Fruit fly (Drosophila melanogaster) whole organism, embryonic: ENCODE data around the gene CheB38c.

ENCODE experiments used
- Aef1 ChIP-seq: fragments of 200-800 bp; sonication (Bioruptor generic); IDR thresholded peaks from 3 replicates; pipeline ENCODE4 v1.3.6; 2022; ENCODE audit warnings: missing biosample characterization, missing genetic modification characterization
- BEAF-32 ChIP-seq: fragments of 200-800 bp; sonication (Bioruptor generic); optimal IDR thresholded peaks from 3 replicates; lab custom pipeline; 2017; ENCODE audit warnings: missing biosample characterization, missing genetic modification characterization, mild to moderate bottlenecking, moderate library complexity, missing genetic modification reagents
- Bgb ChIP-seq: fragments of 200-800 bp; sonication (Bioruptor generic); IDR thresholded peaks from 2 replicates; pipeline ENCODE4 v1.3.6; 2022; ENCODE audit warnings: missing biosample characterization, missing genetic modification characterization; ENCODE audit not compliant: partially characterized antibody
- CG10543 ChIP-seq: fragments of 200-800 bp; sonication (Bioruptor generic); optimal IDR thresholded peaks from 3 replicates; lab custom pipeline; 2017; ENCODE audit warnings: missing biosample characterization, mild to moderate bottlenecking, missing genetic modification characterization, moderate library complexity
- CG11504 ChIP-seq: fragments of 200-800 bp; sonication (Bioruptor generic); optimal IDR thresholded peaks from 3 replicates; lab custom pipeline; 2019; ENCODE audit warnings: missing biosample characterization, mild to moderate bottlenecking, missing genetic modification characterization, moderate library complexity
- CG12071 ChIP-seq: fragments of 200-800 bp; sonication (Bioruptor generic); optimal IDR thresholded peaks from 3 replicates; lab custom pipeline; 2018; ENCODE audit warnings: missing biosample characterization, mild to moderate bottlenecking, missing genetic modification characterization
- CG15696 ChIP-seq: fragments of 200-800 bp; sonication (Bioruptor generic); optimal IDR thresholded peaks from 2 replicates; lab custom pipeline; 2019; ENCODE audit warnings: missing biosample characterization, mild to moderate bottlenecking, missing genetic modification characterization, moderate library complexity
- CG16813 ChIP-seq: fragments of 200-800 bp; sonication (Bioruptor generic); IDR thresholded peaks from 3 replicates; pipeline ENCODE4 v1.3.6; 2022; ENCODE audit warnings: missing biosample characterization, missing genetic modification characterization; ENCODE audit not compliant: partially characterized antibody
- CG2129 ChIP-seq: fragments of 200-800 bp; sonication (Bioruptor generic); IDR thresholded peaks from 2 replicates; pipeline ENCODE4 v1.3.6; 2022; ENCODE audit warnings: missing biosample characterization, missing genetic modification characterization; ENCODE audit not compliant: partially characterized antibody
- CG31224 ChIP-seq: fragments of 200-800 bp; sonication (Bioruptor generic); IDR thresholded peaks from 2 replicates; pipeline ENCODE4 v1.3.6; 2022; ENCODE audit warnings: missing biosample characterization, missing genetic modification characterization
- CG4707 ChIP-seq: fragments of 200-800 bp; sonication (Bioruptor generic); optimal IDR thresholded peaks from 2 replicates; lab custom pipeline; 2018; ENCODE audit warnings: missing biosample characterization, mild to moderate bottlenecking, missing genetic modification characterization, moderate library complexity
- CG6175 ChIP-seq: fragments of 200-800 bp; sonication (Bioruptor generic); IDR thresholded peaks from 3 replicates; pipeline ENCODE4 v1.3.6; 2022; ENCODE audit warnings: missing biosample characterization, missing genetic modification characterization
- CG8290 ChIP-seq, 3 experiments: fragments of 200-800 bp; sonication (Bioruptor generic); optimal IDR thresholded peaks; 2 replicates each; lab custom pipeline; 2016 to 2019; ENCODE audit warnings: missing biosample characterization in 3 of 3, missing genetic modification characterization in 3 of 3, mild to moderate bottlenecking in 2 of 3, moderate library complexity in 1 of 3
- CG9727 ChIP-seq: fragments of 200-800 bp; sonication (Bioruptor generic); optimal IDR thresholded peaks from 3 replicates; lab custom pipeline; 2017; ENCODE audit warnings: missing biosample characterization, mild to moderate bottlenecking, missing genetic modification characterization
- CG9932 ChIP-seq: fragments of 200-800 bp; sonication (Bioruptor generic); IDR thresholded peaks from 2 replicates; pipeline ENCODE4 v1.3.6; 2022; ENCODE audit warnings: missing biosample characterization, missing genetic modification characterization
- E2f2 ChIP-seq: fragments of 200-800 bp; sonication (Bioruptor generic); IDR thresholded peaks from 2 replicates; pipeline ENCODE4 v1.3.6; 2022; ENCODE audit warnings: missing biosample characterization, missing genetic modification characterization
- HLH4C ChIP-seq: fragments of 200-800 bp; sonication (Bioruptor generic); IDR thresholded peaks from 3 replicates; pipeline ENCODE4 v1.3.6; 2022; ENCODE audit warnings: missing biosample characterization, missing genetic modification characterization; ENCODE audit not compliant: partially characterized antibody
- Hmr ChIP-seq: fragments of 200-800 bp; sonication (Bioruptor generic); optimal IDR thresholded peaks from 3 replicates; lab custom pipeline; 2017; ENCODE audit warnings: mild to moderate bottlenecking, missing biosample characterization, missing genetic modification reagents, missing genetic modification characterization
- Med ChIP-seq: fragments of 200-800 bp; sonication (Bioruptor generic); peaks from one replicate; lab custom pipeline; 2016; ENCODE audit warnings: missing biosample characterization, missing genetic modification characterization, mild to moderate bottlenecking, inconsistent platforms, moderate library complexity
- Nf-YC ChIP-seq: fragments of 200-800 bp; optimal IDR thresholded peaks from 3 replicates; lab custom pipeline; 2019; ENCODE audit warnings: missing biosample characterization, mild to moderate bottlenecking, missing genetic modification characterization, moderate library complexity
- Ptx1 ChIP-seq: fragments of 200-800 bp; sonication (Bioruptor generic); IDR thresholded peaks from 2 replicates; pipeline ENCODE4 v1.3.6; 2022; ENCODE audit warnings: missing biosample characterization, missing genetic modification characterization
- Scr ChIP-seq: fragments of 200-800 bp; sonication (Bioruptor generic); IDR thresholded peaks from 2 replicates; pipeline ENCODE4 v1.3.6; 2022; ENCODE audit warnings: missing biosample characterization, missing genetic modification characterization; ENCODE audit not compliant: partially characterized antibody
- Trl ChIP-seq, 3 experiments: fragments of >200 bp in 2 of 3; fragments of 200-800 bp in 1 of 3; sonication (Bioruptor generic) in 1 of 3; optimal IDR thresholded peaks; 2 replicates in 1 of 3; 3 replicates in 2 of 3; lab custom pipeline; 2016 to 2017; ENCODE audit warnings: missing biosample characterization in 1 of 3, missing genetic modification characterization in 1 of 3
- ab ChIP-seq: fragments of 200-800 bp; sonication (Bioruptor generic); optimal IDR thresholded peaks from 2 replicates; lab custom pipeline; 2016; ENCODE audit warnings: missing biosample characterization, missing genetic modification characterization
- amos ChIP-seq: fragments of 200-800 bp; sonication (Bioruptor generic); IDR thresholded peaks from 2 replicates; pipeline ENCODE4 v1.3.6; 2022; ENCODE audit warnings: missing biosample characterization, missing genetic modification characterization; ENCODE audit not compliant: partially characterized antibody
- az2 ChIP-seq: fragments of 200-800 bp; sonication (Bioruptor generic); optimal IDR thresholded peaks from 3 replicates; lab custom pipeline; 2016; ENCODE audit warnings: missing biosample characterization, missing genetic modification characterization
- cg ChIP-seq: fragments of 200-800 bp; sonication (Bioruptor generic); optimal IDR thresholded peaks from 3 replicates; lab custom pipeline; 2019; ENCODE audit warnings: missing biosample characterization, mild to moderate bottlenecking, missing genetic modification characterization, moderate library complexity
- chinmo ChIP-seq: fragments of 200-800 bp; sonication (Bioruptor generic); IDR thresholded peaks from 4 replicates; pipeline ENCODE4 v1.3.6; 2022; ENCODE audit warnings: missing biosample characterization, missing genetic modification characterization; ENCODE audit not compliant: partially characterized antibody
- chm ChIP-seq: fragments of 200-800 bp; sonication (Bioruptor generic); IDR thresholded peaks from 2 replicates; pipeline ENCODE4 v1.3.6; 2022; ENCODE audit warnings: missing biosample characterization, missing genetic modification characterization
- ci ChIP-seq: fragments of 200-800 bp; sonication (Bioruptor generic); IDR thresholded peaks from 3 replicates; pipeline ENCODE4 v1.3.6; 2022; ENCODE audit warnings: missing biosample characterization, missing genetic modification characterization
- crol ChIP-seq: fragments of 200-800 bp; sonication (Bioruptor generic); IDR thresholded peaks from 2 replicates; pipeline ENCODE4 v1.3.6; 2022; ENCODE audit warnings: missing biosample characterization, missing genetic modification characterization
- kay ChIP-seq: fragments of 200-800 bp; sonication (Bioruptor generic); optimal IDR thresholded peaks from 2 replicates; lab custom pipeline; 2016; ENCODE audit warnings: missing biosample characterization, missing genetic modification characterization
- kni ChIP-seq: fragments of 200-800 bp; sonication (Bioruptor generic); optimal IDR thresholded peaks from 3 replicates; lab custom pipeline; 2017; ENCODE audit warnings: mild to moderate bottlenecking, missing biosample characterization, missing genetic modification reagents, missing genetic modification characterization
- nerfin-2 ChIP-seq: fragments of 200-800 bp; sonication (Bioruptor generic); IDR thresholded peaks from 2 replicates; pipeline ENCODE4 v1.3.6; 2022; ENCODE audit warnings: missing biosample characterization, missing genetic modification characterization; ENCODE audit not compliant: partially characterized antibody
- oc ChIP-seq: fragments of 200-800 bp; sonication (Bioruptor generic); optimal IDR thresholded peaks from 2 replicates; lab custom pipeline; 2018; ENCODE audit warnings: missing biosample characterization, mild to moderate bottlenecking, missing genetic modification characterization, moderate library complexity
- odd ChIP-seq: fragments of 200-800 bp; sonication (Bioruptor generic); optimal IDR thresholded peaks from 2 replicates; lab custom pipeline; 2017; ENCODE audit warnings: missing biosample characterization, mild to moderate bottlenecking, missing genetic modification characterization
- psq ChIP-seq: fragments of 200-800 bp; sonication (Bioruptor generic); optimal IDR thresholded peaks from 2 replicates; lab custom pipeline; 2017; ENCODE audit warnings: missing biosample characterization, missing genetic modification characterization
- sens ChIP-seq: fragments of 200-800 bp; sonication (Bioruptor generic); peaks from one replicate; lab custom pipeline; 2016; ENCODE audit warnings: missing biosample characterization, missing genetic modification characterization
- so ChIP-seq: fragments of 200-800 bp; sonication (Bioruptor generic); IDR thresholded peaks from 3 replicates; pipeline ENCODE4 v1.3.6; 2022; ENCODE audit warnings: missing biosample characterization, missing genetic modification characterization
- sr ChIP-seq: fragments of 200-800 bp; sonication (Bioruptor generic); IDR thresholded peaks from 3 replicates; pipeline ENCODE4 v1.3.6; 2022; ENCODE audit warnings: missing biosample characterization, missing genetic modification characterization
- vnd ChIP-seq: fragments of 200-800 bp; sonication (Bioruptor generic); IDR thresholded peaks from 3 replicates; pipeline ENCODE4 v1.3.6; 2022; ENCODE audit warnings: missing biosample characterization, missing genetic modification characterization; ENCODE audit not compliant: partially characterized antibody
- wek ChIP-seq: fragments of 200-800 bp; sonication (Bioruptor generic); optimal IDR thresholded peaks from 3 replicates; lab custom pipeline; 2018; ENCODE audit warnings: missing biosample characterization, mild to moderate bottlenecking, missing genetic modification characterization, moderate library complexity
- zen ChIP-seq: fragments of 200-800 bp; sonication (Bioruptor generic); optimal IDR thresholded peaks from 3 replicates; lab custom pipeline; 2018; ENCODE audit warnings: missing biosample characterization, mild to moderate bottlenecking, missing genetic modification characterization, moderate library complexity
- zen2 ChIP-seq: fragments of 200-800 bp; sonication (Bioruptor generic); IDR thresholded peaks from 3 replicates; pipeline ENCODE4 v1.3.6; 2022; ENCODE audit warnings: missing biosample characterization, missing genetic modification characterization; ENCODE audit not compliant: partially characterized antibody
- zf30C ChIP-seq: fragments of 200-800 bp; sonication (Bioruptor generic); optimal IDR thresholded peaks from 3 replicates; lab custom pipeline; 2018; ENCODE audit warnings: missing biosample characterization, mild to moderate bottlenecking, missing genetic modification characterization

The CheB38c gene

DNA sequence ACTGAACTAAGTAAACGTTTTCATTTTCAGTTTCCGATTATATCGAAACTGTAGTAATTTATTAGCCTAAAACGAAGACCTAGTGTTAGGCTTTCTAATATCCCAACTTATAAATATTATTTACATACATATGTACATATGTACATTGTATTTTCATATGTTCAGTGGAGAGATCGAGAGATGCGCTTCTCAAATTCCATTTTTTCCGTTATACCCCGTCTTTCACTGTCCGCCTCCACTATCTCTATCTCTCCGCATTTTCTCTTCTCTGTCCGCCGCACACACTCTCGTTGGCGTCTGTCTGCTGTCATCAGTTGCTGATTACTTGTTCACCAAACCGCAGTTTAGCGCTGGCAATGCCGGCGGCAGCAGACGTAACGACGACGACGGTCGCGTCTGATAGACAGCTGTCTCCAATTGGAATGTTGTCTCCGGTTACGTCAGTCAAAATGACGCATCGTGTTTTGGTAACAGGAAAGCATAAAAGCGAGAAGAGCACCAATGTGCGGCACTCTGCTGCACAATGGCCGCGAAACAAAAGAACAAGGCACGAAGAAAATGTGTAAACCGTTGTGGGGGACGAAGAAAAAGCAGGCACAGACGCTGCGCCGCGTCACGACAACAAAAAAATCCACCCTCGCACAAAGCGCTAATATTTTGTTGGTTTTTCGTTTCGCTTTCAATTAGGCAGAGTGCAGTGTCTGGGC, 2.0 kb upstream of the CheB38c start, which contains the start of gene CG9331 (continued):
- TF ChIP-seq so (GFP tag; lab: Robert Waterston, UW) (peak; percentile 72; the same call in 1 of the 3 replicates), CG15696 (peak; percentile 9), CG16813 (GFP tag; lab: Robert Waterston, UW) (peak; percentile 40; the same call in 1 of the 3 replicates), vnd (GFP tag; lab: Robert Waterston, UW) (peak; percentile 56; the same call in 1 of the 3 replicates), CG10543 (GFP tag; lab: Kevin White, UChicago) (peak; percentile 66), chinmo (peak; percentile 77; the same call in 2 of the 4 replicates), oc (tag; lab: Kevin White, UChicago) (peak; percentile 36), CG9727 (no peak), CG9932 (peak; percentile 20; the same call in 1 of the 2 replicates), Scr (GFP tag; lab: Robert Waterston, UW) (peak; percentile 43), HLH4C (GFP tag; lab: Robert Waterston, UW) (peak; percentile 48; the same call in 1 of the 3 replicates), CG8290 (GFP tag; optimal IDR thresholded peaks at IDR 0.05; lab: Kevin White, UChicago) (no peak), CG8290 (tag; optimal IDR thresholded peaks at IDR 0.05; lab: Kevin White, UChicago) (peak in 1 of 2 experiments; percentile 29), zf30C (GFP tag; lab: Kevin White, UChicago) (peak; percentile 3), CG4707 (GFP tag; lab: Kevin White, UChicago) (peak; percentile 37), CG2129 (GFP tag; lab: Robert Waterston, UW) (no peak), E2f2 (GFP tag; lab: Robert Waterston, UW) (0 out of 2 replicates have a peak, but pooled peaks have one; percentile 7), CG31224 (GFP tag; lab: Robert Waterston, UW) (peak; percentile 100), az2 (GFP tag; lab: Kevin White, UChicago) (no peak), kay (peak; percentile 47), amos (no peak), CG6175 (GFP tag; lab: Robert Waterston, UW) (peak; percentile 58; the same call in 1 of the 3 replicates), Med (GFP tag; lab: Kevin White, UChicago) (peak; percentile 90), Bgb (GFP tag; lab: Robert Waterston, UW) (peak; percentile 53; the same call in 1 of the 2 replicates), nerfin-2 (peak; percentile 53; the same call in 1 of the 2 replicates), CG12071 (peak; percentile 29), Ptx1 (GFP tag; lab: Robert Waterston, UW) (no peak), Hmr (GFP tag; lab: Kevin White, UChicago) (peak; percentile 5), zen (tag; lab: Kevin White, UChicago) (peak; percentile 70), psq (GFP tag; lab: Kevin White, UChicago) (peak; percentile 45), odd (no peak), wek (peak; percentile 20), zen2 (GFP tag; lab: Robert Waterston, UW) (0 out of 3 replicates have a peak, but pooled peaks have one; percentile 50), sens (GFP tag; lab: Kevin White, UChicago) (peak; percentile 27), Nf-YC (tag; lab: Kevin White, UChicago) (no peak), sr (GFP tag; lab: Robert Waterston, UW) (peak; percentile 42; the same call in 1 of the 3 replicates), Aef1 (GFP tag; lab: Robert Waterston, UW) (0 out of 3 replicates have a peak, but pooled peaks have one; percentile 28), Trl (optimal IDR thresholded peaks at IDR 0.05; lab: Kevin White, UChicago) (peak; percentile 55 to 66), Trl (GFP tag; optimal IDR thresholded peaks at IDR 0.05; lab: Kevin White, UChicago) (no peak), BEAF-32 (GFP tag; lab: Kevin White, UChicago) (peak; percentile 25), kni (GFP tag; lab: Kevin White, UChicago) (peak; percentile 86), CG11504 (tag; lab: Kevin White, UChicago) (no peak), cg (GFP tag; lab: Kevin White, UChicago) (peak; percentile 38), ab (GFP tag; lab: Kevin White, UChicago) (no peak), crol (GFP tag; lab: Robert Waterston, UW) (peak; percentile 70), ci (GFP tag; lab: Robert Waterston, UW) (peak; percentile 77; the same call in 2 of the 3 replicates), chm (GFP tag; lab: Robert Waterston, UW) (peak; percentile 64; the same call in 1 of the 2 replicates)
